Fruit fly (Drosophila melanogaster) whole organism, pupa: ENCODE data around the gene rk.

ENCODE experiments used
- CG10348 ChIP-seq: fragments of 200-800 bp; sonication (Bioruptor generic); IDR thresholded peaks from 2 replicates; pipeline ENCODE4 v1.3.6; 2022; ENCODE audit warnings: missing biosample characterization, missing genetic modification characterization
- CG12605 ChIP-seq: fragments of 200-800 bp; sonication (Bioruptor generic); IDR thresholded peaks from 2 replicates; pipeline ENCODE4 v1.3.6; 2022; ENCODE audit warnings: missing biosample characterization, missing genetic modification characterization
- CG13204 ChIP-seq: fragments of 200-800 bp; sonication (Bioruptor generic); optimal IDR thresholded peaks from 2 replicates; lab custom pipeline; 2018; ENCODE audit warnings: missing biosample characterization, mild to moderate bottlenecking, missing genetic modification characterization, moderate library complexity
- CG14655 ChIP-seq: fragments of 200-800 bp; sonication (Bioruptor generic); optimal IDR thresholded peaks from 3 replicates; lab custom pipeline; 2017; ENCODE audit warnings: mild to moderate bottlenecking, missing biosample characterization, missing genetic modification reagents, missing genetic modification characterization
- CG15710 ChIP-seq: fragments of 200-800 bp; sonication (Bioruptor generic); optimal IDR thresholded peaks from 2 replicates; lab custom pipeline; 2018; ENCODE audit warnings: missing biosample characterization, mild to moderate bottlenecking, missing genetic modification characterization, moderate library complexity
- CG17806 ChIP-seq: fragments of 200-800 bp; sonication (Bioruptor generic); optimal IDR thresholded peaks from 2 replicates; lab custom pipeline; 2018; ENCODE audit warnings: missing biosample characterization, mild to moderate bottlenecking, missing genetic modification characterization, moderate library complexity
- CG32121 ChIP-seq: fragments of 200-800 bp; sonication (Bioruptor generic); IDR thresholded peaks from 2 replicates; pipeline ENCODE4 v1.3.6; 2022; ENCODE audit warnings: missing biosample characterization, missing genetic modification characterization
- CG34367 ChIP-seq: fragments of 200-800 bp; sonication (Bioruptor generic); optimal IDR thresholded peaks from 2 replicates; lab custom pipeline; 2018; ENCODE audit warnings: missing biosample characterization, mild to moderate bottlenecking, missing genetic modification characterization
- CG4496 ChIP-seq: fragments of 200-800 bp; sonication (Bioruptor generic); IDR thresholded peaks from 3 replicates; pipeline ENCODE4 v1.3.6; 2022; ENCODE audit warnings: missing biosample characterization, missing genetic modification characterization
- CG8159 ChIP-seq: fragments of 200-800 bp; sonication (Bioruptor generic); optimal IDR thresholded peaks from 3 replicates; lab custom pipeline; 2018; ENCODE audit warnings: missing biosample characterization, mild to moderate bottlenecking, missing genetic modification characterization, moderate library complexity
- CG8301 ChIP-seq: fragments of 200-800 bp; sonication (Bioruptor generic); optimal IDR thresholded peaks from 2 replicates; lab custom pipeline; 2018; ENCODE audit warnings: missing biosample characterization, mild to moderate bottlenecking, missing genetic modification characterization
- CG9948 ChIP-seq: fragments of 200-800 bp; sonication (Bioruptor generic); optimal IDR thresholded peaks from 2 replicates; lab custom pipeline; 2018; ENCODE audit warnings: missing biosample characterization, mild to moderate bottlenecking, missing genetic modification characterization, moderate library complexity
- D1 ChIP-seq: fragments of 200-800 bp; sonication (Bioruptor generic); optimal IDR thresholded peaks from 2 replicates; lab custom pipeline; 2018; ENCODE audit warnings: missing biosample characterization, mild to moderate bottlenecking, missing genetic modification characterization, moderate library complexity
- EcR ChIP-seq: fragments of 200-800 bp; sonication (Bioruptor generic); optimal IDR thresholded peaks from 3 replicates; lab custom pipeline; 2019; ENCODE audit warnings: missing biosample characterization, missing genetic modification characterization, mild to moderate bottlenecking, moderate library complexity, missing genetic modification reagents
- Ets98B ChIP-seq: fragments of 200-800 bp; sonication (Bioruptor generic); IDR thresholded peaks from 2 replicates; pipeline ENCODE4 v1.3.6; 2022; ENCODE audit warnings: missing biosample characterization, missing genetic modification characterization
- Pif1A ChIP-seq: fragments of 200-800 bp; sonication (Bioruptor generic); optimal IDR thresholded peaks from 3 replicates; lab custom pipeline; 2016; ENCODE audit warnings: missing biosample characterization, missing genetic modification characterization
- Pif1B ChIP-seq: fragments of 200-800 bp; sonication (Bioruptor generic); optimal IDR thresholded peaks from 3 replicates; lab custom pipeline; 2016; ENCODE audit warnings: missing biosample characterization, missing genetic modification characterization
- Snoo ChIP-seq: fragments of 200-800 bp; sonication (Bioruptor generic); optimal IDR thresholded peaks from 3 replicates; lab custom pipeline; 2017; ENCODE audit warnings: missing biosample characterization, mild to moderate bottlenecking, missing genetic modification characterization, inconsistent platforms
- fd96Ca ChIP-seq: fragments of 200-800 bp; sonication (Bioruptor generic); IDR thresholded peaks from 3 replicates; pipeline ENCODE4 v1.3.6; 2022; ENCODE audit warnings: missing biosample characterization, missing genetic modification characterization
- gl ChIP-seq: fragments of 200-800 bp; sonication (Bioruptor generic); optimal IDR thresholded peaks from 2 replicates; lab custom pipeline; 2018; ENCODE audit warnings: missing biosample characterization, mild to moderate bottlenecking, missing genetic modification characterization
- rn ChIP-seq: fragments of 200-800 bp; sonication (Bioruptor generic); IDR thresholded peaks from 2 replicates; pipeline ENCODE4 v1.3.6; 2022; ENCODE audit warnings: missing biosample characterization, missing genetic modification characterization

rk gene

dm6 chr2L:13998952-13999351 is 2.1 kb downstream of the rk start:
- peak; percentile 72 for TF ChIP-seq CG4496 (GFP tag; lab: Robert Waterston, UW)
- no peak for TF ChIP-seq CG32121 (GFP tag; lab: Robert Waterston, UW)
- no peak for TF ChIP-seq rn (GFP tag; lab: Robert Waterston, UW)
- no peak for TF ChIP-seq gl (tag; lab: Kevin White, UChicago)
- no peak for TF ChIP-seq CG14655 (GFP tag; lab: Kevin White, UChicago)
- TF ChIP-seq CG12605 (GFP tag; lab: Robert Waterston, UW): no peak
- TF ChIP-seq EcR: no peak
- TF ChIP-seq Ets98B (GFP tag; lab: Robert Waterston, UW): peak; percentile 62
- TF ChIP-seq CG17806 (tag; lab: Kevin White, UChicago): no peak
- TF ChIP-seq CG8301 (tag; lab: Kevin White, UChicago): no peak
- 0 out of 3 replicates have a peak, but pooled peaks have one; percentile 32 for TF ChIP-seq fd96Ca (GFP tag; lab: Robert Waterston, UW)
- no peak for TF ChIP-seq Pif1B

dm6 chr2L:13979826-13980225 is 21.2 kb downstream of the rk start, which contains the start of gene NimC2:
NimC2 (plus strand) TSS chr2L:13980126.
- TF ChIP-seq CG9948 (no peak), CG15710 (tag; lab: Kevin White, UChicago) (no peak), Pif1A (GFP tag; lab: Kevin White, UChicago) (no peak), CG17806 (tag; lab: Kevin White, UChicago) (no peak), rn (GFP tag; lab: Robert Waterston, UW) (no peak), Snoo (tag; lab: Kevin White, UChicago) (no peak), EcR (no peak), CG34367 (tag; lab: Kevin White, UChicago) (no peak), CG8159 (tag; lab: Kevin White, UChicago) (no peak), CG32121 (GFP tag; lab: Robert Waterston, UW) (no peak), gl (tag; lab: Kevin White, UChicago) (no peak), Ets98B (GFP tag; lab: Robert Waterston, UW) (no peak), CG12605 (GFP tag; lab: Robert Waterston, UW) (no peak), CG8301 (tag; lab: Kevin White, UChicago) (no peak), CG13204 (GFP tag; lab: Kevin White, UChicago) (no peak)

dm6 chr2L:13977073-13977472 is 24.0 kb downstream of the rk start, which contains the start of gene Cyp28a5:
Cyp28a5 (plus strand) TSS chr2L:13977302.
- no peak for TF ChIP-seq CG4496 (GFP tag; lab: Robert Waterston, UW)
- TF ChIP-seq CG13204 (GFP tag; lab: Kevin White, UChicago): no peak
- TF ChIP-seq CG10348 (GFP tag; lab: Robert Waterston, UW): no peak
- no peak for TF ChIP-seq CG32121 (GFP tag; lab: Robert Waterston, UW)
- no peak for TF ChIP-seq fd96Ca (GFP tag; lab: Robert Waterston, UW)
- no peak for TF ChIP-seq EcR
- TF ChIP-seq CG8301 (tag; lab: Kevin White, UChicago): no peak
- TF ChIP-seq CG14655 (GFP tag; lab: Kevin White, UChicago): no peak
- no peak for TF ChIP-seq CG9948
- TF ChIP-seq Snoo (tag; lab: Kevin White, UChicago): no peak
- TF ChIP-seq gl (tag; lab: Kevin White, UChicago): no peak
- TF ChIP-seq Pif1B: no peak
- TF ChIP-seq CG8159 (tag; lab: Kevin White, UChicago): no peak
- no peak for TF ChIP-seq D1
- TF ChIP-seq CG34367 (tag; lab: Kevin White, UChicago): no peak
- TF ChIP-seq rn (GFP tag; lab: Robert Waterston, UW): no peak
- no peak for TF ChIP-seq CG15710 (tag; lab: Kevin White, UChicago)

dm6 chr2L:13976669-13977068 is 24.4 kb downstream of the rk start, which contains the start of gene NimC1:
NimC1 (minus strand) TSS chr2L:13976769.
- TF ChIP-seq gl (tag; lab: Kevin White, UChicago): no peak
- TF ChIP-seq D1: no peak
- TF ChIP-seq CG32121 (GFP tag; lab: Robert Waterston, UW): no peak
- no peak for TF ChIP-seq CG17806 (tag; lab: Kevin White, UChicago)
- TF ChIP-seq rn (GFP tag; lab: Robert Waterston, UW): no peak
- no peak for TF ChIP-seq CG12605 (GFP tag; lab: Robert Waterston, UW)

- no peak for TF ChIP-seq CG12605 (GFP tag; lab: Robert Waterston, UW)
- no peak for TF ChIP-seq Pif1A (GFP tag; lab: Kevin White, UChicago)
- no peak for TF ChIP-seq Pif1B
- no peak for TF ChIP-seq Ets98B (GFP tag; lab: Robert Waterston, UW)
- no peak for TF ChIP-seq CG8301 (tag; lab: Kevin White, UChicago)
- TF ChIP-seq CG34367 (tag; lab: Kevin White, UChicago): no peak
- no peak for TF ChIP-seq CG14655 (GFP tag; lab: Kevin White, UChicago)
- no peak for TF ChIP-seq fd96Ca (GFP tag; lab: Robert Waterston, UW)
- no peak for TF ChIP-seq CG15710 (tag; lab: Kevin White, UChicago)
- TF ChIP-seq CG9948: no peak
- no peak for TF ChIP-seq D1
- no peak for TF ChIP-seq CG13204 (GFP tag; lab: Kevin White, UChicago)
- TF ChIP-seq Snoo (tag; lab: Kevin White, UChicago): no peak
- no peak for TF ChIP-seq EcR
- no peak for TF ChIP-seq CG8159 (tag; lab: Kevin White, UChicago)
These were observed 28.2 kb downstream of the rk start, which contains the start of gene He for dm6 chr2L:13972847-13973246. He (minus strand) TSS chr2L:13972947.

dm6 chr2L:13969876-13970275 is 31.2 kb downstream of the rk start, which contains the start of the genes NimB4 and NimB5:
NimB4 (minus strand) TSS chr2L:13969976.
NimB5 (plus strand) TSS chr2L:13970177.
- TF ChIP-seq CG9948: no peak
- TF ChIP-seq CG8159 (tag; lab: Kevin White, UChicago): no peak
- TF ChIP-seq CG4496 (GFP tag; lab: Robert Waterston, UW): no peak
- no peak for TF ChIP-seq EcR
- no peak for TF ChIP-seq CG8301 (tag; lab: Kevin White, UChicago)
- TF ChIP-seq CG14655 (GFP tag; lab: Kevin White, UChicago): no peak
- no peak for TF ChIP-seq gl (tag; lab: Kevin White, UChicago)
- TF ChIP-seq rn (GFP tag; lab: Robert Waterston, UW): no peak
- TF ChIP-seq CG15710 (tag; lab: Kevin White, UChicago): no peak
- no peak for TF ChIP-seq CG13204 (GFP tag; lab: Kevin White, UChicago)
- TF ChIP-seq Pif1B: no peak
- TF ChIP-seq CG17806 (tag; lab: Kevin White, UChicago): no peak
- no peak for TF ChIP-seq Snoo (tag; lab: Kevin White, UChicago)
- no peak for TF ChIP-seq fd96Ca (GFP tag; lab: Robert Waterston, UW)
- TF ChIP-seq CG32121 (GFP tag; lab: Robert Waterston, UW): no peak
- no peak for TF ChIP-seq CG10348 (GFP tag; lab: Robert Waterston, UW)
- no peak for TF ChIP-seq D1
- TF ChIP-seq CG34367 (tag; lab: Kevin White, UChicago): no peak
- no peak for TF ChIP-seq Ets98B (GFP tag; lab: Robert Waterston, UW)
- no peak for TF ChIP-seq Pif1A (GFP tag; lab: Kevin White, UChicago)
- TF ChIP-seq, all 21 proteins: peak for 0
